Fruit fly (Drosophila melanogaster): ENCODE measurements around the gene GstD3.

Gene GstD3

dm6 chr3R:12422379-12422975, 49.6 kb downstream of the GstD3 start, which contains the start of the genes Scgbeta and CG17202 (continued):
- TF ChIP-seq kay (GFP tag; optimal IDR thresholded peaks at IDR 0.05) (no peak), H2.0 (GFP tag; IDR thresholded peaks at IDR 0.05) (no peak), cg (GFP tag; optimal IDR thresholded peaks at IDR 0.05) (no peak), ewg (GFP tag; optimal IDR thresholded peaks at IDR 0.05) (peak; percentile 92), CG11247 (GFP tag; IDR thresholded peaks at IDR 0.05) (no peak), Dek (tag; optimal IDR thresholded peaks at IDR 0.05) (peak; percentile 32), Stat92E (GFP tag; optimal IDR thresholded peaks at IDR 0.05) (no peak), Hr3 (GFP tag; optimal IDR thresholded peaks at IDR 0.05) (no peak), ap (GFP tag; IDR thresholded peaks at IDR 0.05) (no peak), tna (GFP tag; IDR thresholded peaks at IDR 0.05; ENCODE audit: partially characterized antibody) (no peak), Eip74EF (GFP tag; optimal IDR thresholded peaks at IDR 0.05) (no peak), CG4707 (GFP tag; optimal IDR thresholded peaks at IDR 0.05) (no peak), CG9876 (GFP tag; optimal IDR thresholded peaks at IDR 0.05) (no peak), caup (GFP tag; optimal IDR thresholded peaks at IDR 0.05; ENCODE audit: severe bottlenecking) (no peak), CG11398 (GFP tag; optimal IDR thresholded peaks at IDR 0.05) (peak; percentile 2), crp (GFP tag; optimal IDR thresholded peaks at IDR 0.05) (peak in 1 of 2 experiments; percentile 11), CG9932 (GFP tag; IDR thresholded peaks at IDR 0.05) (peak; percentile 56), CG8359 (GFP tag; optimal IDR thresholded peaks at IDR 0.05; ENCODE audit: borderline replicate concordance) (no peak), CG6254 (GFP tag; optimal IDR thresholded peaks at IDR 0.05) (no peak), CG13287 (GFP tag; IDR thresholded peaks at IDR 0.05; ENCODE audit: partially characterized antibody) (no peak)
